Worm (Caenorhabditis elegans) whole organism, L4 larva: Measurements from ENCODE around the gene flp-32.

Experiments
- ama-1 ChIP-seq: fragments of 150-350 bp; optimal IDR thresholded peaks from 2 replicates; lab custom pipeline; 2014; ENCODE audit warnings: inconsistent platforms, mixed read lengths
- ces-1 ChIP-seq: fragments of 150-350 bp; sonication (generic microtip); optimal IDR thresholded peaks from 4 replicates; lab custom pipeline; 2014; ENCODE audit warnings: missing biosample characterization, missing genetic modification reagents, missing genetic modification characterization
- daf-16 ChIP-seq, 3 experiments: sonication (generic microtip); optimal IDR thresholded peaks; 2 replicates each; lab custom pipeline; 2016 to 2017; ENCODE audit warnings: missing genetic modification characterization in 3 of 3, missing genetic modification reagents in 3 of 3, mild to moderate bottlenecking in 2 of 3, missing compliant biosample characterization in 2 of 3, missing biosample characterization in 1 of 3, moderate library complexity in 1 of 3
- fos-1 ChIP-seq: fragments of 150-350 bp; optimal IDR thresholded peaks from 2 replicates; lab custom pipeline; 2014; ENCODE audit warnings: missing biosample characterization, missing genetic modification characterization
- jun-1 ChIP-seq: fragments of 150-350 bp; optimal IDR thresholded peaks from 2 replicates; lab custom pipeline; 2014; ENCODE audit warnings: missing biosample characterization, missing genetic modification reagents, missing genetic modification characterization
- lin-1 ChIP-seq: fragments of 200-800 bp; sonication (Bioruptor generic); IDR thresholded peaks from 2 replicates; pipeline ENCODE4 v1.3.6; 2022; ENCODE audit warnings: missing genetic modification reagents, missing genetic modification characterization, missing compliant biosample characterization
- nhr-111 ChIP-seq: fragments of 200-800 bp; sonication (Bioruptor generic); optimal IDR thresholded peaks from 2 replicates; lab custom pipeline; 2018; ENCODE audit warnings: mild to moderate bottlenecking, missing genetic modification characterization, missing compliant biosample characterization
- nhr-237 ChIP-seq: sonication (generic microtip); optimal IDR thresholded peaks from 2 replicates; lab custom pipeline; 2017; ENCODE audit warnings: missing biosample characterization, missing genetic modification characterization
- nhr-76 ChIP-seq: fragments of 150-350 bp; optimal IDR thresholded peaks from 2 replicates; lab custom pipeline; 2014; ENCODE audit warnings: missing biosample characterization, missing genetic modification characterization
- unc-39 ChIP-seq: sonication (generic microtip); optimal IDR thresholded peaks from 2 replicates; lab custom pipeline; 2017; ENCODE audit warnings: missing biosample characterization, missing genetic modification characterization

ce11 chrX:15408577-15408976 lies 25.0 kb upstream of the flp-32 start:
- TF ChIP-seq ces-1 (GFP tag; lab: Kevin White, UChicago) (no peak), fos-1 (no peak), unc-39 (tag; lab: Kevin White, UChicago) (no peak), ama-1 (lab: Kevin White, UChicago) (no peak), daf-16 (GFP tag; optimal IDR thresholded peaks at IDR 0.05; lab: Kevin White, UChicago) (no peak), daf-16 (tag; optimal IDR thresholded peaks at IDR 0.05; lab: Kevin White, UChicago) (peak; percentile 81), jun-1 (tag; lab: Kevin White, UChicago) (no peak), nhr-237 (tag; lab: Kevin White, UChicago) (no peak), nhr-111 (GFP tag; lab: Kevin White, UChicago) (no peak), nhr-76 (no peak), lin-1 (GFP tag; lab: Robert Waterston, UW) (peak; percentile 56; the same call in 1 of the 2 replicates)
